Fruit fly (Drosophila melanogaster): Measurements from ENCODE around the gene Ugt303B2.

dm6 chr3R:23508304-23508703 is 30.4 kb downstream of the Ugt303B2 start:
- no peak for TF ChIP-seq CG16779 (tag; optimal IDR thresholded peaks at IDR 0.05)
- TF ChIP-seq fd59A (GFP tag; optimal IDR thresholded peaks at IDR 0.05) = peak; percentile 47
- TF ChIP-seq CG6792 (GFP tag; optimal IDR thresholded peaks at IDR 0.05) = peak; percentile 79
- peak; percentile 60 for TF ChIP-seq CG9139 (GFP tag; optimal IDR thresholded peaks at IDR 0.05)
- TF ChIP-seq Met (GFP tag; optimal IDR thresholded peaks at IDR 0.05) = peak; percentile 70
- TF ChIP-seq Hr39 (GFP tag; optimal IDR thresholded peaks at IDR 0.05) = peak; percentile 33
- TF ChIP-seq acj6 (GFP tag; optimal IDR thresholded peaks at IDR 0.05) = peak; percentile 78
- TF ChIP-seq vri (GFP tag; optimal IDR thresholded peaks at IDR 0.05) = peak; percentile 53
- peak; percentile 54 for TF ChIP-seq net (GFP tag; optimal IDR thresholded peaks at IDR 0.05)
- TF ChIP-seq CG32006 (GFP tag; optimal IDR thresholded peaks at IDR 0.05) = peak; percentile 39
- TF ChIP-seq Blimp-1 (GFP tag; optimal IDR thresholded peaks at IDR 0.05) = peak; percentile 55
